Fruit fly (Drosophila melanogaster) whole organism, embryonic: ENCODE measurements around the gene Rab14.

Source experiments
- Blimp-1 ChIP-seq: fragments of 200-800 bp; sonication (Bioruptor generic); optimal IDR thresholded peaks from 3 replicates; lab custom pipeline; 2018; ENCODE audit warnings: missing biosample characterization, missing genetic modification characterization, mild to moderate bottlenecking, moderate library complexity, missing genetic modification reagents
- CG11504 ChIP-seq: fragments of 200-800 bp; sonication (Bioruptor generic); optimal IDR thresholded peaks from 3 replicates; lab custom pipeline; 2019; ENCODE audit warnings: missing biosample characterization, mild to moderate bottlenecking, missing genetic modification characterization, moderate library complexity
- CG12071 ChIP-seq: fragments of 200-800 bp; sonication (Bioruptor generic); optimal IDR thresholded peaks from 3 replicates; lab custom pipeline; 2018; ENCODE audit warnings: missing biosample characterization, mild to moderate bottlenecking, missing genetic modification characterization
- CG13296 ChIP-seq: fragments of 200-800 bp; sonication (Bioruptor generic); optimal IDR thresholded peaks from 3 replicates; lab custom pipeline; 2018; ENCODE audit warnings: missing biosample characterization, mild to moderate bottlenecking, missing genetic modification characterization
- CG14014 ChIP-seq: fragments of 200-800 bp; sonication (Bioruptor generic); IDR thresholded peaks from 2 replicates; pipeline ENCODE4 v1.3.6; 2022; ENCODE audit warnings: missing biosample characterization, missing genetic modification characterization
- CG14667 ChIP-seq: fragments of 200-800 bp; sonication (Bioruptor generic); IDR thresholded peaks from 2 replicates; pipeline ENCODE4 v1.3.6; 2022; ENCODE audit warnings: missing biosample characterization, missing genetic modification characterization
- CG15514 ChIP-seq: fragments of 200-800 bp; sonication (Bioruptor generic); optimal IDR thresholded peaks from 3 replicates; lab custom pipeline; 2017; ENCODE audit warnings: missing biosample characterization, missing genetic modification characterization, mild to moderate bottlenecking, moderate library complexity, missing genetic modification reagents
- CG17829 ChIP-seq: fragments of 200-800 bp; optimal IDR thresholded peaks from 2 replicates; lab custom pipeline; 2019; ENCODE audit warnings: missing biosample characterization, mild to moderate bottlenecking, missing genetic modification characterization, moderate library complexity
- CG18619 ChIP-seq: fragments of 200-800 bp; sonication (Bioruptor generic); optimal IDR thresholded peaks from 3 replicates; lab custom pipeline; 2017; ENCODE audit warnings: missing biosample characterization, mild to moderate bottlenecking, missing genetic modification characterization
- CG2129 ChIP-seq: fragments of 200-800 bp; sonication (Bioruptor generic); IDR thresholded peaks from 2 replicates; pipeline ENCODE4 v1.3.6; 2022; ENCODE audit warnings: missing biosample characterization, missing genetic modification characterization; ENCODE audit not compliant: partially characterized antibody
- CG2678 ChIP-seq: fragments of 200-800 bp; sonication (Bioruptor generic); optimal IDR thresholded peaks from 3 replicates; lab custom pipeline; 2019; ENCODE audit warnings: missing biosample characterization, mild to moderate bottlenecking, missing genetic modification characterization, moderate library complexity
- CG2712 ChIP-seq: fragments of 200-800 bp; optimal IDR thresholded peaks from 3 replicates; lab custom pipeline; 2019; ENCODE audit warnings: missing biosample characterization, mild to moderate bottlenecking, missing genetic modification characterization, moderate library complexity
- CG3838 ChIP-seq: fragments of 200-800 bp; sonication (Bioruptor generic); optimal IDR thresholded peaks from 3 replicates; lab custom pipeline; 2016; ENCODE audit warnings: missing biosample characterization, missing genetic modification characterization
- CG7271 ChIP-seq: fragments of 200-800 bp; sonication (Bioruptor generic); optimal IDR thresholded peaks from 2 replicates; lab custom pipeline; 2018; ENCODE audit warnings: missing biosample characterization, mild to moderate bottlenecking, missing genetic modification characterization, moderate library complexity
- CG7372 ChIP-seq: fragments of 200-800 bp; sonication (Bioruptor generic); IDR thresholded peaks from 2 replicates; pipeline ENCODE4 v1.3.6; 2022; ENCODE audit warnings: missing biosample characterization, missing genetic modification characterization
- CG7839 ChIP-seq: fragments of 200-800 bp; sonication (Bioruptor generic); optimal IDR thresholded peaks from 3 replicates; lab custom pipeline; 2018; ENCODE audit warnings: missing biosample characterization, mild to moderate bottlenecking, missing genetic modification characterization, moderate library complexity
- CG8089 ChIP-seq: fragments of 200-800 bp; sonication (Bioruptor generic); optimal IDR thresholded peaks from 3 replicates; lab custom pipeline; 2016; ENCODE audit warnings: missing biosample characterization, missing genetic modification characterization
- CG8388 ChIP-seq: fragments of 200-800 bp; sonication (Bioruptor generic); optimal IDR thresholded peaks from 2 replicates; lab custom pipeline; 2019; ENCODE audit warnings: missing biosample characterization, mild to moderate bottlenecking, missing genetic modification characterization, moderate library complexity
- CG9932 ChIP-seq: fragments of 200-800 bp; sonication (Bioruptor generic); IDR thresholded peaks from 2 replicates; pipeline ENCODE4 v1.3.6; 2022; ENCODE audit warnings: missing biosample characterization, missing genetic modification characterization
- Dbx ChIP-seq: fragments of 200-800 bp; sonication (Bioruptor generic); IDR thresholded peaks from 3 replicates; pipeline ENCODE4 v1.3.6; 2022; ENCODE audit warnings: missing biosample characterization, missing genetic modification characterization
- H15 ChIP-seq: fragments of 200-800 bp; sonication (Bioruptor generic); IDR thresholded peaks from 3 replicates; pipeline ENCODE4 v1.3.6; 2022; ENCODE audit warnings: missing biosample characterization, missing genetic modification characterization
- Hmr ChIP-seq: fragments of 200-800 bp; sonication (Bioruptor generic); optimal IDR thresholded peaks from 3 replicates; lab custom pipeline; 2017; ENCODE audit warnings: mild to moderate bottlenecking, missing biosample characterization, missing genetic modification reagents, missing genetic modification characterization
- MBD-R2 ChIP-seq: fragments of 200-800 bp; sonication (Bioruptor generic); IDR thresholded peaks from 2 replicates; pipeline ENCODE4 v1.3.6; 2022; ENCODE audit warnings: missing biosample characterization, missing genetic modification characterization
- Max ChIP-seq: fragments of 200-800 bp; sonication (Bioruptor generic); optimal IDR thresholded peaks from 2 replicates; lab custom pipeline; 2016; ENCODE audit warnings: missing biosample characterization, mild to moderate bottlenecking, missing genetic modification characterization
- Meics ChIP-seq: fragments of 200-800 bp; sonication (Bioruptor generic); optimal IDR thresholded peaks from 2 replicates; lab custom pipeline; 2017; ENCODE audit warnings: missing biosample characterization, mild to moderate bottlenecking, missing genetic modification characterization
- Myb ChIP-seq: fragments of 200-800 bp; sonication (Bioruptor generic); optimal IDR thresholded peaks from 2 replicates; lab custom pipeline; 2016; ENCODE audit warnings: missing biosample characterization, missing genetic modification characterization
- NFAT ChIP-seq: fragments of 200-800 bp; sonication (Bioruptor generic); IDR thresholded peaks from 2 replicates; pipeline ENCODE4 v1.3.6; 2022; ENCODE audit warnings: missing biosample characterization, missing genetic modification characterization
- Optix ChIP-seq: fragments of 200-800 bp; sonication (Bioruptor generic); IDR thresholded peaks from 3 replicates; pipeline ENCODE4 v1.3.6; 2022; ENCODE audit warnings: missing biosample characterization, missing genetic modification characterization
- PHDP ChIP-seq: fragments of 200-800 bp; sonication (Bioruptor generic); optimal IDR thresholded peaks from 3 replicates; lab custom pipeline; 2018; ENCODE audit warnings: missing biosample characterization, mild to moderate bottlenecking, missing genetic modification characterization, moderate library complexity
- Pdp1 ChIP-seq, 2 experiments: fragments of 200-800 bp; sonication (Bioruptor generic); optimal IDR thresholded peaks; 3 replicates each; lab custom pipeline; 2016; ENCODE audit warnings: missing biosample characterization in 2 of 2, missing genetic modification characterization in 2 of 2, mild to moderate bottlenecking in 1 of 2, moderate library complexity in 1 of 2
- Ptx1 ChIP-seq: fragments of 200-800 bp; sonication (Bioruptor generic); IDR thresholded peaks from 2 replicates; pipeline ENCODE4 v1.3.6; 2022; ENCODE audit warnings: missing biosample characterization, missing genetic modification characterization
- Usf ChIP-seq: fragments of 200-800 bp; sonication (Bioruptor generic); optimal IDR thresholded peaks from 2 replicates; lab custom pipeline; 2017; ENCODE audit warnings: missing genotype, missing biosample characterization, missing genetic modification characterization
- Xrp1 ChIP-seq: fragments of 200-800 bp; sonication (Bioruptor generic); IDR thresholded peaks from 2 replicates; pipeline ENCODE4 v1.3.6; 2022; ENCODE audit warnings: missing biosample characterization, missing genetic modification characterization
- cas ChIP-seq: fragments of 200-800 bp; sonication (Bioruptor generic); IDR thresholded peaks from 2 replicates; pipeline ENCODE4 v1.3.6; 2022; ENCODE audit warnings: missing biosample characterization, missing genetic modification characterization
- chn ChIP-seq: fragments of 200-800 bp; sonication (Bioruptor generic); optimal IDR thresholded peaks from 2 replicates; lab custom pipeline; 2016; ENCODE audit warnings: missing biosample characterization, missing genetic modification characterization
- cwo ChIP-seq: fragments of 200-800 bp; sonication (Bioruptor generic); optimal IDR thresholded peaks from 3 replicates; lab custom pipeline; 2017; ENCODE audit warnings: missing biosample characterization, missing genetic modification characterization, mild to moderate bottlenecking, moderate library complexity, missing genetic modification reagents
- dmrt99B ChIP-seq: fragments of 200-800 bp; sonication (Bioruptor generic); optimal IDR thresholded peaks from 2 replicates; lab custom pipeline; 2018; ENCODE audit warnings: missing biosample characterization, mild to moderate bottlenecking, missing genetic modification characterization, moderate library complexity
- eyg ChIP-seq: fragments of 200-800 bp; sonication (Bioruptor generic); optimal IDR thresholded peaks from 3 replicates; lab custom pipeline; 2016; ENCODE audit warnings: missing biosample characterization, missing genetic modification characterization
- fd3F ChIP-seq: fragments of 200-800 bp; sonication (Bioruptor generic); optimal IDR thresholded peaks from 2 replicates; lab custom pipeline; 2018; ENCODE audit warnings: missing biosample characterization, mild to moderate bottlenecking, missing genetic modification characterization, moderate library complexity
- gsb ChIP-seq: fragments of 200-800 bp; sonication (Bioruptor generic); IDR thresholded peaks from 2 replicates; pipeline ENCODE4 v1.3.6; 2022; ENCODE audit warnings: missing biosample characterization, missing genetic modification characterization
- kni ChIP-seq: fragments of 200-800 bp; sonication (Bioruptor generic); optimal IDR thresholded peaks from 3 replicates; lab custom pipeline; 2017; ENCODE audit warnings: mild to moderate bottlenecking, missing biosample characterization, missing genetic modification reagents, missing genetic modification characterization
- lilli ChIP-seq: fragments of 200-800 bp; sonication (Bioruptor generic); optimal IDR thresholded peaks from 3 replicates; lab custom pipeline; 2016; ENCODE audit warnings: missing biosample characterization, missing genetic modification characterization
- oc ChIP-seq: fragments of 200-800 bp; sonication (Bioruptor generic); optimal IDR thresholded peaks from 2 replicates; lab custom pipeline; 2018; ENCODE audit warnings: missing biosample characterization, mild to moderate bottlenecking, missing genetic modification characterization, moderate library complexity
- phol ChIP-seq: fragments of 200-800 bp; sonication (Bioruptor generic); optimal IDR thresholded peaks from 3 replicates; lab custom pipeline; 2018; ENCODE audit warnings: missing biosample characterization, mild to moderate bottlenecking, missing genetic modification characterization, moderate library complexity
- row ChIP-seq: fragments of 200-800 bp; sonication (Bioruptor generic); IDR thresholded peaks from 3 replicates; pipeline ENCODE4 v1.3.6; 2022; ENCODE audit warnings: missing biosample characterization, missing genetic modification characterization
- sd ChIP-seq: fragments of 200-800 bp; sonication (Bioruptor generic); optimal IDR thresholded peaks from 3 replicates; lab custom pipeline; 2018; ENCODE audit warnings: missing biosample characterization, mild to moderate bottlenecking, missing genetic modification characterization, moderate library complexity
- sisA ChIP-seq: fragments of 200-800 bp; sonication (Bioruptor generic); IDR thresholded peaks from 2 replicates; pipeline ENCODE4 v1.3.6; 2022; ENCODE audit warnings: missing biosample characterization, missing genetic modification characterization
- slbo ChIP-seq: fragments of 200-800 bp; sonication (Bioruptor generic); IDR thresholded peaks from 2 replicates; pipeline ENCODE4 v1.3.6; 2022; ENCODE audit warnings: missing biosample characterization, missing genetic modification characterization
- sug ChIP-seq: fragments of 200-800 bp; optimal IDR thresholded peaks from 2 replicates; lab custom pipeline; 2019; ENCODE audit warnings: missing biosample characterization, mild to moderate bottlenecking, missing genetic modification characterization, moderate library complexity
- zfh2 ChIP-seq: fragments of 200-800 bp; sonication (Bioruptor generic); optimal IDR thresholded peaks from 2 replicates; lab custom pipeline; 2016; ENCODE audit warnings: missing biosample characterization, missing genetic modification characterization

The Rab14 gene

DNA sequence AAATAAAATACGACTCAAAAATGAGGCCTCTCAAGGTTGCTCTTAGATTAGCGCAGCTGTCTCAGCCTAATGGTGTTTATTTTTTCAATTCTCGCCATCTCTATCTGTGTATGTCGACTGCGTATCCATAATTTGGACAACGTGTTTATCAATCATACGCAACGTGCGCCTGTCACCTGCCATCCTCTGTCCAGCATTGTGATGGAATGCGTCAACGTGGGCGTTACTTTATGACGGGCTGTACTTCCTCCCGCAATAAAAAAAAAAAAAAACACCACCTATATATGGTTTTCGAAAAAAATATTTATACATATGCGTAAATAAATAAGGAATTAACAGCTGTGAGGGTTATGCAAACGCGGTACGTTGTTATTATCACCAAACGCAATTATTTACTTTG lies 44.4 kb downstream of the Rab14 start (continued):
- no peak for TF ChIP-seq CG17829
- TF ChIP-seq CG7271 (tag; lab: Kevin White, UChicago), result no peak
- peak; percentile 7 for TF ChIP-seq CG18619 (GFP tag; lab: Kevin White, UChicago)
- TF ChIP-seq sisA, result no peak
- TF ChIP-seq H15 (GFP tag; lab: Robert Waterston, UW), result no peak
- no peak for TF ChIP-seq zfh2 (GFP tag; lab: Kevin White, UChicago)
- peak; percentile 44 for TF ChIP-seq fd3F (GFP tag; lab: Kevin White, UChicago)
- peak in 1 of 2 experiments; percentile 13 for TF ChIP-seq Pdp1 (GFP tag; optimal IDR thresholded peaks at IDR 0.05; lab: Kevin White, UChicago)
- peak; percentile 4 for TF ChIP-seq sug
- peak; percentile 30 for TF ChIP-seq Meics
- TF ChIP-seq eyg (GFP tag; lab: Kevin White, UChicago), result peak; percentile 36
- TF ChIP-seq cwo (GFP tag; lab: Kevin White, UChicago), result peak; percentile 52
- TF ChIP-seq sd (tag; lab: Kevin White, UChicago), result peak; percentile 86
- 0 out of 2 replicates have a peak, but pooled peaks have one; percentile 16 for TF ChIP-seq CG14014 (GFP tag; lab: Robert Waterston, UW)
- TF ChIP-seq CG9932 (GFP tag; lab: Robert Waterston, UW), result 0 out of 2 replicates have a peak, but pooled peaks have one; percentile 5
- TF ChIP-seq cas (GFP tag; lab: Robert Waterston, UW), result no peak
- peak; percentile 57; the same call in 2 of the 3 replicates for TF ChIP-seq Dbx (GFP tag; lab: Robert Waterston, UW)
- TF ChIP-seq lilli, result peak; percentile 17
- TF ChIP-seq MBD-R2 (GFP tag; lab: Robert Waterston, UW), result no peak
- TF ChIP-seq CG13296 (GFP tag; lab: Kevin White, UChicago), result peak; percentile 50
- 0 out of 2 replicates have a peak, but pooled peaks have one; percentile 40 for TF ChIP-seq gsb (GFP tag; lab: Robert Waterston, UW)
- no peak for TF ChIP-seq CG8388 (GFP tag; lab: Kevin White, UChicago)
- TF ChIP-seq Usf (GFP tag; lab: Kevin White, UChicago), result no peak
- peak; percentile 2 for TF ChIP-seq PHDP
- no peak for TF ChIP-seq chn
- peak; percentile 7 for TF ChIP-seq CG15514 (GFP tag; lab: Kevin White, UChicago)
- TF ChIP-seq Hmr (GFP tag; lab: Kevin White, UChicago), result peak; percentile 50
- TF ChIP-seq oc (tag; lab: Kevin White, UChicago), result no peak
- TF ChIP-seq, all 482 proteins: peak for 41

DNA sequence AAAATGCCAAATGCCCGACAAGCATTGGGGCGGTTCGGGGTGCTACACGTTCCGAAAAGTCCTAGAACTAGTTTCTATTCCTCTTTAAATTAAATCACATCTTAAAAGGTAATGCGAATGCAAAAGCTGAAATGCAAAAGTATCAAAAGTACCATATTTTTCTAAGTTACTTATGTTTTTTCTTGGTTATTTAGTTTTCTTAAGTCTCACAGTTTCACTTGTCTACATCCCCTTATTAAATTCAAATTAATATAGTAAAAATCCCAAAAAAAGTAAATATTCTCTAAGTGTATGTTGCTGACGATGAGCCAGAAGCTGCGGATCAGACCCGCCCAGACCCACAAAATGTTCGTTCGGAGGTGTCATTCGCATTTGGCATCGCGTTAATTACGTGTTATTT lies 45.7 kb downstream of the Rab14 start:
- TF ChIP-seq CG2129 (no peak), Pdp1 (GFP tag; optimal IDR thresholded peaks at IDR 0.05; lab: Kevin White, UChicago) (no peak), Myb (no peak), Optix (GFP tag; lab: Robert Waterston, UW) (no peak), NFAT (GFP tag; lab: Robert Waterston, UW) (peak; percentile 3; the same call in 1 of the 2 replicates), Xrp1 (GFP tag; lab: Robert Waterston, UW) (peak; percentile 6; the same call in 1 of the 2 replicates), row (0 out of 3 replicates have a peak, but pooled peaks have one; percentile 5), Ptx1 (peak; percentile 13; the same call in 1 of the 2 replicates), CG2678 (peak; percentile 20), CG8089 (no peak), CG7839 (peak; percentile 12), kni (GFP tag; lab: Kevin White, UChicago) (no peak), Max (GFP tag; lab: Kevin White, UChicago) (no peak), Blimp-1 (GFP tag; lab: Kevin White, UChicago) (peak; percentile 2), CG11504 (tag; lab: Kevin White, UChicago) (no peak), CG12071 (GFP tag; lab: Kevin White, UChicago) (no peak), CG3838 (GFP tag; lab: Kevin White, UChicago) (no peak), slbo (no peak), CG2712 (tag; lab: Kevin White, UChicago) (peak; percentile 9), phol (tag; lab: Kevin White, UChicago) (peak; percentile 0), Dbx (GFP tag; lab: Robert Waterston, UW) (0 out of 3 replicates have a peak, but pooled peaks have one; percentile 22), CG7372 (GFP tag; lab: Robert Waterston, UW) (no peak), CG14667 (GFP tag; lab: Robert Waterston, UW) (no peak), dmrt99B (tag; lab: Kevin White, UChicago) (peak; percentile 1)
